Fruit fly (Drosophila melanogaster) whole organism: ENCODE results near the gene CG6441.

Experiments
- Dll ChIP-seq: fragments of >200 bp; optimal IDR thresholded peaks from 2 replicates; lab custom pipeline; 2017
- pan ChIP-seq: fragments of >200 bp; optimal IDR thresholded peaks from 2 replicates; lab custom pipeline; 2017
- psq ChIP-seq: fragments of >200 bp; optimal IDR thresholded peaks from 2 replicates; lab custom pipeline; 2017
- usp ChIP-seq: fragments of >200 bp; optimal IDR thresholded peaks from 2 replicates; lab custom pipeline; 2017; ENCODE audit warnings: missing biosample characterization, missing genetic modification characterization, mixed read lengths

- TF ChIP-seq Dll (lab: Kevin White, UChicago) (no peak), pan (lab: Kevin White, UChicago) (no peak), psq (lab: Kevin White, UChicago) (no peak), usp (GFP tag; lab: Kevin White, UChicago) (no peak)
These were observed 34.4 kb downstream of the CG6441 start for dm6 chr2L:7508867-7509266.
